Worm (Caenorhabditis elegans): ENCODE measurements around the gene ampd-1.
"Not testable (repeated sequence)": the region's sequence is repeated elsewhere in the genome, so short reads cannot be mapped to it uniquely, and the experiment has no call there.

The ampd-1 gene

ce11 chrII:5202930-5203329 is at the start of gene ampd-1:
Gene ampd-1, plus strand, starts transcription at chrII:5203322.
- TF ChIP-seq elt-3 (tag; optimal IDR thresholded peaks at IDR 0.05) (no peak), pqm-1 (tag; optimal IDR thresholded peaks at IDR 0.05) (peak; percentile 68), nfya-1 (tag; optimal IDR thresholded peaks at IDR 0.05; ENCODE audit: insufficient read depth) (peak; percentile 38), elt-2 (tag; optimal IDR thresholded peaks at IDR 0.05) (peak; percentile 95), nhr-67 (tag; optimal IDR thresholded peaks at IDR 0.05) (no peak), ceh-82 (tag; optimal IDR thresholded peaks at IDR 0.05) (no peak), skn-1 (tag; optimal IDR thresholded peaks at IDR 0.05) (peak; percentile 8), pha-4 (tag; optimal IDR thresholded peaks at IDR 0.05) (peak; percentile 38)

ce11 chrII:5154540-5154939 is 48.6 kb upstream of the ampd-1 start, which contains the start of gene srb-12:
Gene srb-12, minus strand, starts transcription at chrII:5154640.
- TF ChIP-seq nhr-77 (tag; optimal IDR thresholded peaks at IDR 0.05) (no peak), ztf-4 (tag; optimal IDR thresholded peaks at IDR 0.05) (no peak), jun-1 (tag; optimal IDR thresholded peaks at IDR 0.05) (no peak), R02D3.7 (tag; optimal IDR thresholded peaks at IDR 0.05) (no peak), ceh-28 (tag; optimal IDR thresholded peaks at IDR 0.05) (no peak), daf-12 (tag; optimal IDR thresholded peaks at IDR 0.05) (no peak), nhr-11 (tag; optimal IDR thresholded peaks at IDR 0.05) (no peak), snpc-4 (tag; optimal IDR thresholded peaks at IDR 0.05) (no peak), nhr-28 (tag; optimal IDR thresholded peaks at IDR 0.05) (no peak), mml-1 (tag; optimal IDR thresholded peaks at IDR 0.05) (no peak), hmg-11 (tag; optimal IDR thresholded peaks at IDR 0.05) (no peak), lin-15B (tag; optimal IDR thresholded peaks at IDR 0.05) (no peak), nhr-237 (tag; optimal IDR thresholded peaks at IDR 0.05) (no peak), pha-4 (tag; optimal IDR thresholded peaks at IDR 0.05) (no peak)

- no peak for TF ChIP-seq ceh-28 (tag; optimal IDR thresholded peaks at IDR 0.05)
- no peak for TF ChIP-seq nhr-11 (tag; optimal IDR thresholded peaks at IDR 0.05)
- no peak for TF ChIP-seq lin-39 (tag; optimal IDR thresholded peaks at IDR 0.05)
Observed at ce11 chrII:5156983-5157382, 46.1 kb upstream of the ampd-1 start, which contains the start of gene msp-45. Gene msp-45, minus strand, starts transcription at chrII:5157083.

ce11 chrII:5157525-5157924 is 45.6 kb upstream of the ampd-1 start, which contains the start of gene srb-13:
Gene srb-13, minus strand, starts transcription at chrII:5157625.
- TF ChIP-seq nhr-43 (tag; optimal IDR thresholded peaks at IDR 0.05; ENCODE audit: poor library complexity, severe bottlenecking) (no peak), ztf-4 (tag; optimal IDR thresholded peaks at IDR 0.05) (no peak), fkh-10 (GFP tag; optimal IDR thresholded peaks at IDR 0.05) (no peak), nhr-25 (tag; optimal IDR thresholded peaks at IDR 0.05) (no peak), hmg-11 (tag; optimal IDR thresholded peaks at IDR 0.05) (no peak), nhr-23 (tag; optimal IDR thresholded peaks at IDR 0.05) (no peak), ZK546.5 (tag; optimal IDR thresholded peaks at IDR 0.05) (no peak), fos-1 (tag; optimal IDR thresholded peaks at IDR 0.05) (no peak), ceh-9 (tag; optimal IDR thresholded peaks at IDR 0.05) (no peak), mdl-1 (tag; optimal IDR thresholded peaks at IDR 0.05) (no peak), skn-1 (tag; optimal IDR thresholded peaks at IDR 0.05) (no peak), nfya-1 (tag; optimal IDR thresholded peaks at IDR 0.05; ENCODE audit: insufficient read depth) (no peak), unc-62 (GFP tag; optimal IDR thresholded peaks at IDR 0.05) (no peak), ztf-11 (tag; optimal IDR thresholded peaks at IDR 0.05) (no peak), ceh-28 (tag; optimal IDR thresholded peaks at IDR 0.05) (no peak), nhr-12 (tag; optimal IDR thresholded peaks at IDR 0.05) (no peak), lin-15B (tag; optimal IDR thresholded peaks at IDR 0.05) (no peak)

- TF ChIP-seq nhr-25 (tag; optimal IDR thresholded peaks at IDR 0.05); nhr-43 (tag; optimal IDR thresholded peaks at IDR 0.05; ENCODE audit: poor library complexity, severe bottlenecking); nhr-237 (tag; optimal IDR thresholded peaks at IDR 0.05): not testable (repeated sequence)
Observed at ce11 chrII:5158774-5159173, 44.3 kb upstream of the ampd-1 start, which contains the start of gene F58A6.9. Gene F58A6.9, minus strand, starts transcription at chrII:5158874.

ce11 chrII:5161102-5161501 is 42.0 kb upstream of the ampd-1 start, which contains the start of gene C27D6.11:
Gene C27D6.11, minus strand, starts transcription at chrII:5161202.
- TF ChIP-seq egl-27 (tag; optimal IDR thresholded peaks at IDR 0.05) = no peak
- no peak for TF ChIP-seq lsy-12 (tag; optimal IDR thresholded peaks at IDR 0.05)
- TF ChIP-seq fkh-10 (GFP tag; optimal IDR thresholded peaks at IDR 0.05) = no peak
- TF ChIP-seq egl-5 (tag; optimal IDR thresholded peaks at IDR 0.05) = no peak
- no peak for TF ChIP-seq skn-1 (tag; optimal IDR thresholded peaks at IDR 0.05)
- TF ChIP-seq nhr-237 (tag; optimal IDR thresholded peaks at IDR 0.05) = no peak
- no peak for TF ChIP-seq nhr-25 (tag; optimal IDR thresholded peaks at IDR 0.05)
- TF ChIP-seq nhr-43 (tag; optimal IDR thresholded peaks at IDR 0.05; ENCODE audit: poor library complexity, severe bottlenecking) = no peak
- no peak for TF ChIP-seq fos-1 (tag; optimal IDR thresholded peaks at IDR 0.05)
- no peak for TF ChIP-seq elt-2 (tag; optimal IDR thresholded peaks at IDR 0.05)
- TF ChIP-seq elt-1 (tag; optimal IDR thresholded peaks at IDR 0.05) = no peak
- TF ChIP-seq ceh-9 (tag; optimal IDR thresholded peaks at IDR 0.05) = no peak
- no peak for TF ChIP-seq lin-15B (tag; optimal IDR thresholded peaks at IDR 0.05)
- TF ChIP-seq elt-3 (tag; optimal IDR thresholded peaks at IDR 0.05) = no peak
- TF ChIP-seq ama-1 (optimal IDR thresholded peaks at IDR 0.05) = no peak
